Worm (Caenorhabditis elegans) whole organism, midembryonic: Measurements from ENCODE around the gene F48G7.4.

ENCODE experiments used
- cog-1 ChIP-seq: sonication (generic microtip); optimal IDR thresholded peaks from 2 replicates; lab custom pipeline; 2016; ENCODE audit warnings: missing genetic modification characterization, missing compliant biosample characterization
- flt-1 ChIP-seq: fragments of 200-800 bp; sonication (Bioruptor generic); IDR thresholded peaks from 2 replicates; pipeline ENCODE4 v1.3.6; 2022; ENCODE audit warnings: missing genetic modification characterization, missing compliant biosample characterization
- ztf-29 ChIP-seq: fragments of 200-800 bp; sonication (Bioruptor generic); IDR thresholded peaks from 2 replicates; pipeline ENCODE4 v1.3.6; 2022; ENCODE audit warnings: missing genetic modification reagents, missing genetic modification characterization, missing compliant biosample characterization

ce11 chrV:599783-600182, 19.5 kb upstream of the F48G7.4 start:
- no peak for TF ChIP-seq flt-1 (GFP tag; lab: Robert Waterston, UW)
- TF ChIP-seq cog-1 (tag; lab: Kevin White, UChicago): no peak
- TF ChIP-seq ztf-29: no peak
